Fruit fly (Drosophila melanogaster): ENCODE data around the gene Ugt36A1.

Ugt36A1 gene

DNA sequence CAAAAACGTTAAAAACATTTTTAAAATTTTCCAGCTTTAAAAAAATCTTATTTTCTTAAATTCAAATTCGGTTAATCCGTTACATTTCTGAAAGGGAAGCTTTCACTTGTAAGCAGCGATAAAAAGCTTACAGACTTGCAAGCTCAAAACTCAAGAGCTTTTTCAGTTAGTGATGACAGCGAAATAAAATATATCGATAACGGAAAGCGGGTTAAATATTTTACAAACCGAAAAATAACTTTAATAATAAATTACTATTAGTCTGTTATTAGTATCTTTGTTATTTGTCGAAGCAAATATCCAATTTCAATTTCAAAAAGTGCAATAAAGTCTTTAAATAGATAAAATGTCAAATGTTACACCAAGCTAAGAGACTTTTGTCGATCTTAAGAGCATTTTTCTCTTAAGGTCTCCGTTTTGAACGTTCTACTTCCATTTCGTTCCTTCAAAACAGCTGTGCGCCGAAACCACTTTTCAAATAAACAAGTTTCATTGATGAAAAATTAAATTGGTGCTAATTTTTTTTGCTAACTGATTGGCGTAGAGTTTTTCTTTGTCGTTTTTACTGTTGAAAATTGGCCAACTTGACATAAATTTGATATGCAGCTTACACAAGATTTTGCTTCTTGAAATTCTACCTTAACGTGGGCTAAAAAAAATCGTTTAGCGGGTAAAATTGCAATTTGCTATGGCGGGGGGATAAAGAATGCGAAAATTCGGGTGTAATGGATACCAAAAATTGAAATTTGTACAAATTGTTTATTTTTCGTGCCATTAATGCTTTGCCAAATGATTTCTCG, 29.5 kb downstream of the Ugt36A1 start (continued):
- TF ChIP-seq Hmr (GFP tag; optimal IDR thresholded peaks at IDR 0.05) (no peak), CG17829 (tag; optimal IDR thresholded peaks at IDR 0.05) (no peak), ERR (GFP tag; optimal IDR thresholded peaks at IDR 0.05) (no peak), Elba2 (GFP tag; optimal IDR thresholded peaks at IDR 0.05) (no peak), CG42726 (GFP tag; IDR thresholded peaks at IDR 0.05; ENCODE audit: partially characterized antibody) (no peak), CG13287 (GFP tag; IDR thresholded peaks at IDR 0.05; ENCODE audit: partially characterized antibody) (peak; percentile 90), MBD-R2 (GFP tag; IDR thresholded peaks at IDR 0.05) (no peak), Meics (GFP tag; optimal IDR thresholded peaks at IDR 0.05) (no peak), HLH3B (GFP tag; IDR thresholded peaks at IDR 0.05) (no peak; the same call in 1 of the 2 replicates), nerfin-2 (GFP tag; IDR thresholded peaks at IDR 0.05; ENCODE audit: partially characterized antibody) (no peak), dimm (GFP tag; IDR thresholded peaks at IDR 0.05) (no peak), Myb (GFP tag; optimal IDR thresholded peaks at IDR 0.05) (peak; percentile 73), CG6272 (GFP tag; IDR thresholded peaks at IDR 0.05) (no peak), Fer3 (tag; optimal IDR thresholded peaks at IDR 0.05) (no peak), Hr3 (GFP tag; optimal IDR thresholded peaks at IDR 0.05) (no peak), pfk (GFP tag; optimal IDR thresholded peaks at IDR 0.05) (peak; percentile 88), CG17912 (GFP tag; optimal IDR thresholded peaks at IDR 0.05) (no peak), row (GFP tag; IDR thresholded peaks at IDR 0.05) (peak; percentile 70), Nf-YB (GFP tag; optimal IDR thresholded peaks at IDR 0.05) (no peak), twi (tag; optimal IDR thresholded peaks at IDR 0.05) (no peak), Hey (tag; optimal IDR thresholded peaks at IDR 0.05) (no peak), sens-2 (GFP tag; IDR thresholded peaks at IDR 0.05) (no peak), p53 (GFP tag; optimal IDR thresholded peaks at IDR 0.05) (no peak), CG10321 (GFP tag; IDR thresholded peaks at IDR 0.05) (no peak), zf30C (GFP tag; optimal IDR thresholded peaks at IDR 0.05) (no peak), zen2 (GFP tag; IDR thresholded peaks at IDR 0.05; ENCODE audit: partially characterized antibody) (no peak; the same call in 2 of the 3 replicates), pita (GFP tag; optimal IDR thresholded peaks at IDR 0.05) (no peak), MESR4 (GFP tag; optimal IDR thresholded peaks at IDR 0.05) (no peak), D19B (GFP tag; optimal IDR thresholded peaks at IDR 0.05) (no peak), CG9215 (GFP tag; IDR thresholded peaks at IDR 0.05) (no peak), CG1024 (GFP tag; IDR thresholded peaks at IDR 0.05) (no peak), NfI (GFP tag; optimal IDR thresholded peaks at IDR 0.05) (no peak), CG30020 (tag; optimal IDR thresholded peaks at IDR 0.05) (no peak), Gsc (GFP tag; IDR thresholded peaks at IDR 0.05) (no peak), abd-A (tag; optimal IDR thresholded peaks at IDR 0.05) (no peak), CG10366 (GFP tag; IDR thresholded peaks at IDR 0.05) (no peak), tin (GFP tag; optimal IDR thresholded peaks at IDR 0.05) (no peak), Stat92E (GFP tag; optimal IDR thresholded peaks at IDR 0.05) (no peak), scrt (GFP tag; optimal IDR thresholded peaks at IDR 0.05) (no peak), phol (tag; optimal IDR thresholded peaks at IDR 0.05) (no peak), CG1832 (GFP tag; optimal IDR thresholded peaks at IDR 0.05) (no peak), eve (GFP tag; optimal IDR thresholded peaks at IDR 0.05) (no peak), bigmax (GFP tag; optimal IDR thresholded peaks at IDR 0.05) (no peak), H2.0 (GFP tag; IDR thresholded peaks at IDR 0.05) (no peak), Aef1 (GFP tag; IDR thresholded peaks at IDR 0.05) (no peak), gsb-n (tag; optimal IDR thresholded peaks at IDR 0.05) (no peak), CG15073 (GFP tag; optimal IDR thresholded peaks at IDR 0.05) (no peak), Ravus (GFP tag; IDR thresholded peaks at IDR 0.05) (no peak), ttk (GFP tag; IDR thresholded peaks at IDR 0.05) (no peak), Mes4 (GFP tag; optimal IDR thresholded peaks at IDR 0.05) (no peak)
